Worm (Caenorhabditis elegans) whole organism, L1 larva: Measurements from ENCODE around the gene cut-2.

ENCODE experiments used
- blmp-1 ChIP-seq: fragments of 150-350 bp; optimal IDR thresholded peaks from 2 replicates; lab custom pipeline; 2014; ENCODE audit warnings: missing biosample characterization, missing genetic modification characterization
- irx-1 ChIP-seq: sonication (generic microtip); optimal IDR thresholded peaks from 2 replicates; lab custom pipeline; 2016; ENCODE audit warnings: missing genetic modification characterization, missing compliant biosample characterization
- lin-15B ChIP-seq: fragments of 150-350 bp; sonication (generic microtip); optimal IDR thresholded peaks from 3 replicates; lab custom pipeline; 2014; ENCODE audit warnings: missing biosample characterization, missing genetic modification characterization
- nhr-28 ChIP-seq: fragments of 150-350 bp; optimal IDR thresholded peaks from 2 replicates; lab custom pipeline; 2014; ENCODE audit warnings: missing biosample characterization, missing genetic modification characterization
- pag-3 ChIP-seq: sonication (generic microtip); optimal IDR thresholded peaks from 2 replicates; lab custom pipeline; 2017; ENCODE audit warnings: missing genetic modification characterization, mild to moderate bottlenecking, missing compliant biosample characterization, antibody characterized with exemption, borderline replicate concordance; ENCODE audit not compliant: insufficient read depth
- pqm-1 ChIP-seq: sonication (generic microtip); optimal IDR thresholded peaks from 3 replicates; lab custom pipeline; 2017; ENCODE audit warnings: missing biosample characterization, missing genetic modification characterization
- ztf-11 ChIP-seq, 2 experiments: sonication (generic microtip); optimal IDR thresholded peaks; 2 replicates each; lab custom pipeline; 2016 to 2017; ENCODE audit warnings: missing genetic modification characterization in 2 of 2, missing biosample characterization in 1 of 2, missing compliant biosample characterization in 1 of 2
- ztf-4 ChIP-seq: fragments of 150-350 bp; optimal IDR thresholded peaks from 2 replicates; lab custom pipeline; 2014; ENCODE audit warnings: missing biosample characterization, missing genetic modification characterization

DNA sequence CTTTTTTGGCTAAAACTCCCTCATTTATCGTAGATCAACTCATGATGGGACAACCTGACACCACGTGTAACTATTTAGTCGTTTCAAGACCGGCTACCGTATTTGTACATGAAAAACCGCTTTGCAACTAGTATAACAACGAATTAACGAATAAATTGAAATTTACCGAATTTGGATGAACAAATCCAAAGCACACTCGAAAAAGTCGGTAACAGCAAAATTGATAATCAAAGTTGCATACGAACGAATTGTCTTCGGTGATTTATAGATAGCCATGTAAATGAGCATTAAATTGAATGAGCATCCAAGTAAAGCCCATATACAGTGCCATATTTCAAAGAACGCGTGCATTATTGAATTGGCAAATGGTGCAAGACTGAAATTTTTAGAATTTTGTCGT lies 17.6 kb downstream of the cut-2 start, which contains the start of gene srd-17:
- TF ChIP-seq ztf-4 (tag; lab: Kevin White, UChicago) (no peak), blmp-1 (tag; lab: Kevin White, UChicago) (no peak), nhr-28 (tag; lab: Kevin White, UChicago) (no peak), irx-1 (tag; lab: Kevin White, UChicago) (no peak), pqm-1 (tag; lab: Kevin White, UChicago) (no peak), ztf-11 (tag; optimal IDR thresholded peaks at IDR 0.05; lab: Kevin White, UChicago) (no peak), pag-3 (tag; lab: Kevin White, UChicago) (no peak), lin-15B (tag; lab: Kevin White, UChicago) (no peak)
